Fruit fly (Drosophila melanogaster) whole organism, wandering third instar larva: Measurements from ENCODE around the gene NP15.6.
A peak's percentile ranks its signal among the peaks of the same experiment; 100 is the strongest.

Experiments
- Abd-B ChIP-seq: fragments of >200 bp; optimal IDR thresholded peaks from 2 replicates; lab custom pipeline; 2017; ENCODE audit warnings: missing biosample characterization, missing genetic modification characterization
- CG32264 ChIP-seq: fragments of 200-800 bp; sonication (Bioruptor generic); optimal IDR thresholded peaks from 2 replicates; lab custom pipeline; 2016; ENCODE audit warnings: missing biosample characterization, missing genetic modification characterization
- CG9705 ChIP-seq: fragments of 200-800 bp; sonication (Bioruptor generic); optimal IDR thresholded peaks from 2 replicates; lab custom pipeline; 2018; ENCODE audit warnings: missing biosample characterization, mild to moderate bottlenecking, missing genetic modification characterization
- CrebA ChIP-seq: fragments of 200-800 bp; sonication (Bioruptor generic); optimal IDR thresholded peaks from 2 replicates; lab custom pipeline; 2016; ENCODE audit warnings: missing biosample characterization, mild to moderate bottlenecking, missing genetic modification characterization, borderline replicate concordance
- Dfd ChIP-seq: fragments of >200 bp; optimal IDR thresholded peaks from 2 replicates; lab custom pipeline; 2017; ENCODE audit warnings: missing biosample characterization, missing genetic modification characterization
- Dif ChIP-seq: fragments of 200-275, 200-300 bp; sonication (Bioruptor generic); optimal IDR thresholded peaks from 2 replicates; lab custom pipeline; 2018; ENCODE audit warnings: missing biosample characterization, missing genetic modification characterization; ENCODE audit not compliant: partially characterized antibody
- GATAd ChIP-seq: sonication (Bioruptor generic); optimal IDR thresholded peaks from 2 replicates; lab custom pipeline; 2016; ENCODE audit warnings: missing biosample characterization, missing genetic modification characterization
- HLH106 ChIP-seq: fragments of 200-800 bp; optimal IDR thresholded peaks from 3 replicates; lab custom pipeline; 2019; ENCODE audit warnings: missing biosample characterization, mild to moderate bottlenecking, missing genetic modification characterization, moderate library complexity
- Hnf4 ChIP-seq: fragments of 200-800 bp; sonication (Bioruptor generic); optimal IDR thresholded peaks from 2 replicates; lab custom pipeline; 2016; ENCODE audit warnings: missing biosample characterization, mild to moderate bottlenecking, missing genetic modification characterization
- Hr78 ChIP-seq: fragments of >200 bp; optimal IDR thresholded peaks from 2 replicates; lab custom pipeline; 2017; ENCODE audit warnings: missing biosample characterization, missing genetic modification characterization
- Hr83 ChIP-seq: fragments of 200-300 bp; sonication (Bioruptor generic); optimal IDR thresholded peaks from 2 replicates; lab custom pipeline; 2016; ENCODE audit warnings: missing biosample characterization, mild to moderate bottlenecking, missing genetic modification characterization, moderate library complexity; ENCODE audit not compliant: poor library complexity, severe bottlenecking
- Jra ChIP-seq: sonication (Bioruptor generic); optimal IDR thresholded peaks from 2 replicates; lab custom pipeline; 2016; ENCODE audit warnings: missing biosample characterization, missing genetic modification characterization
- Mio ChIP-seq: sonication (Bioruptor generic); optimal IDR thresholded peaks from 2 replicates; lab custom pipeline; 2016; ENCODE audit warnings: missing biosample characterization, missing genetic modification characterization
- Myc ChIP-seq: fragments of >200 bp; optimal IDR thresholded peaks from 2 replicates; lab custom pipeline; 2017
- N ChIP-seq: fragments of >200 bp; optimal IDR thresholded peaks from 2 replicates; lab custom pipeline; 2018; ENCODE audit warnings: missing biosample characterization, missing external identifiers, missing genetic modification characterization
- OdsH ChIP-seq: fragments of 200-800 bp; sonication (Bioruptor generic); optimal IDR thresholded peaks from 2 replicates; lab custom pipeline; 2016; ENCODE audit warnings: missing biosample characterization, mild to moderate bottlenecking, missing genetic modification characterization
- Rel ChIP-seq, 2 experiments: fragments of 200-800 bp; sonication (Bioruptor generic) in 1 of 2; optimal IDR thresholded peaks; 2 replicates in 1 of 2; 3 replicates in 1 of 2; lab custom pipeline; 2016 to 2019; ENCODE audit warnings: mild to moderate bottlenecking in 2 of 2, missing biosample characterization in 2 of 2, missing genetic modification characterization in 2 of 2, moderate library complexity in 1 of 2
- Sp1 ChIP-seq: fragments of 200-800 bp; sonication (Bioruptor generic); optimal IDR thresholded peaks from 3 replicates; lab custom pipeline; 2019; ENCODE audit warnings: missing biosample characterization, mild to moderate bottlenecking, missing genetic modification characterization, moderate library complexity
- Vsx2 ChIP-seq: fragments of 200-300, 225-300 bp; sonication (Bioruptor generic); optimal IDR thresholded peaks from 2 replicates; lab custom pipeline; 2018; ENCODE audit warnings: missing biosample characterization, missing genetic modification characterization; ENCODE audit not compliant: partially characterized antibody
- br ChIP-seq: fragments of 200-800 bp; sonication (Bioruptor generic); optimal IDR thresholded peaks from 2 replicates; lab custom pipeline; 2016; ENCODE audit warnings: missing biosample characterization, missing genetic modification characterization
- brk ChIP-seq: fragments of 200-800 bp; sonication (Bioruptor generic); optimal IDR thresholded peaks from 2 replicates; lab custom pipeline; 2016; ENCODE audit warnings: missing biosample characterization, mild to moderate bottlenecking, missing genetic modification characterization
- dl ChIP-seq, 2 experiments: fragments of 175-275, 200-275 bp in 1 of 2; fragments of 200-275 bp in 1 of 2; sonication (Bioruptor generic); optimal IDR thresholded peaks; lab custom pipeline; 2018; ENCODE audit warnings: mild to moderate bottlenecking in 2 of 2, missing biosample characterization in 2 of 2, missing genetic modification characterization in 2 of 2, moderate library complexity in 2 of 2; ENCODE audit not compliant: partially characterized antibody in 2 of 2, insufficient read depth in 1 of 2
- dmrt93B ChIP-seq: fragments of 200-800 bp; sonication (Bioruptor generic); optimal IDR thresholded peaks from 2 replicates; lab custom pipeline; 2018; ENCODE audit warnings: missing biosample characterization, mild to moderate bottlenecking, missing genetic modification characterization
- dsf ChIP-seq: sonication (Bioruptor generic); optimal IDR thresholded peaks from 2 replicates; lab custom pipeline; 2016; ENCODE audit warnings: missing biosample characterization, missing genetic modification characterization, borderline replicate concordance
- ey ChIP-seq: fragments of 200-800 bp; sonication (Bioruptor generic); optimal IDR thresholded peaks from 2 replicates; lab custom pipeline; 2016; ENCODE audit warnings: missing biosample characterization, missing genetic modification characterization
- foxo ChIP-seq, 2 experiments: fragments of 200-800 bp; sonication (Bioruptor generic); optimal IDR thresholded peaks; 2 replicates in 1 of 2; 3 replicates in 1 of 2; lab custom pipeline; 2016 to 2017; ENCODE audit warnings: missing biosample characterization in 2 of 2, missing genetic modification characterization in 2 of 2
- fru ChIP-seq: fragments of 200-800 bp; sonication (Bioruptor generic); optimal IDR thresholded peaks from 3 replicates; lab custom pipeline; 2016; ENCODE audit warnings: missing biosample characterization, mild to moderate bottlenecking, missing genetic modification characterization
- h ChIP-seq: fragments of 200-800 bp; sonication (Bioruptor generic); optimal IDR thresholded peaks from 3 replicates; lab custom pipeline; 2016; ENCODE audit warnings: missing biosample characterization, mild to moderate bottlenecking, missing genetic modification characterization
- jim ChIP-seq: fragments of 175-275, 200-325 bp; sonication (Bioruptor generic); optimal IDR thresholded peaks from 2 replicates; lab custom pipeline; 2016; ENCODE audit warnings: missing biosample characterization, mild to moderate bottlenecking, missing genetic modification characterization
- lola ChIP-seq: fragments of >200 bp; optimal IDR thresholded peaks from 2 replicates; lab custom pipeline; 2017; ENCODE audit warnings: missing biosample characterization, missing genetic modification characterization
- pan ChIP-seq: fragments of >200 bp; optimal IDR thresholded peaks from 2 replicates; lab custom pipeline; 2017
- psq ChIP-seq: fragments of 200-800 bp; sonication (Bioruptor generic); optimal IDR thresholded peaks from 3 replicates; lab custom pipeline; 2017; ENCODE audit warnings: missing biosample characterization, mild to moderate bottlenecking, missing genetic modification characterization, moderate library complexity
- rgr ChIP-seq: fragments of 200-800 bp; sonication (Bioruptor generic); optimal IDR thresholded peaks from 3 replicates; lab custom pipeline; 2016; ENCODE audit warnings: missing biosample characterization, mild to moderate bottlenecking, missing genetic modification characterization
- sage ChIP-seq: fragments of 200-800 bp; sonication (Bioruptor generic); optimal IDR thresholded peaks from 2 replicates; lab custom pipeline; 2016; ENCODE audit warnings: missing biosample characterization, mild to moderate bottlenecking, missing genetic modification characterization
- sv ChIP-seq: fragments of 200-800 bp; sonication (Bioruptor generic); optimal IDR thresholded peaks from 3 replicates; lab custom pipeline; 2016; ENCODE audit warnings: missing biosample characterization, missing genetic modification characterization
- tai ChIP-seq: sonication (Bioruptor generic); optimal IDR thresholded peaks from 2 replicates; lab custom pipeline; 2016; ENCODE audit warnings: missing biosample characterization, missing genetic modification characterization
- usp ChIP-seq: fragments of >200 bp; optimal IDR thresholded peaks from 2 replicates; lab custom pipeline; 2017; ENCODE audit warnings: missing biosample characterization, missing genetic modification characterization
- woc ChIP-seq: sonication (Bioruptor generic); optimal IDR thresholded peaks from 2 replicates; lab custom pipeline; 2016; ENCODE audit warnings: missing biosample characterization, mild to moderate bottlenecking, missing genetic modification characterization

Gene NP15.6

DNA sequence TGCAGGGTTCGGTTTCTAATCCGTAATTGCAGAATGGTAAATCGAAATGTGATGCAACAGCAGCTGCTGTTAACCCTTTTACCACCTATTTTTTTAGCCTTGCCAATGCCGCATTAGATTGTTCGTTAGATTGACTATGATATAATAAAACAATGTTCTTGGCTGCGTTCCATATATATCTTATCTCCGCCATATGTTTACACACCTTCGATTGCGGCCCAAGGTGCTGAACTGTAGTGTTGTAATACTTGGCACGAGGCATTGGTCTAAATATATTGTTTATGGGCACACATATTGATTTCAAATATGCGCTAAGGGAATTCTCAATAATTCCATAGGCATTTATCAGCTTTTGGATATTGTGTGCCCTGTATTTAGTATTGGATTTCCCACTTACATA is 35.4 kb upstream of the NP15.6 start:
- no peak for TF ChIP-seq dl (GFP tag; optimal IDR thresholded peaks at IDR 0.05; lab: Kevin White, UChicago; ENCODE audit: insufficient read depth in 1 of 2, partially characterized antibody in 2 of 2)
- no peak for TF ChIP-seq br
- no peak for TF ChIP-seq jim
- no peak for TF ChIP-seq Rel (GFP tag; optimal IDR thresholded peaks at IDR 0.05; lab: Kevin White, UChicago)
- no peak for TF ChIP-seq Rel (tag; optimal IDR thresholded peaks at IDR 0.05; lab: Kevin White, UChicago)
- no peak for TF ChIP-seq foxo (GFP tag; optimal IDR thresholded peaks at IDR 0.05; lab: Kevin White, UChicago)
- TF ChIP-seq Sp1 (GFP tag; lab: Kevin White, UChicago), result no peak
- no peak for TF ChIP-seq h
- no peak for TF ChIP-seq Hr78 (GFP tag; lab: Kevin White, UChicago)
- no peak for TF ChIP-seq GATAd (GFP tag; lab: Kevin White, UChicago)
- TF ChIP-seq usp, result no peak
- TF ChIP-seq dsf (GFP tag; lab: Kevin White, UChicago), result no peak
- TF ChIP-seq Hr83 (GFP tag; lab: Kevin White, UChicago), result no peak
- no peak for TF ChIP-seq Abd-B (GFP tag; lab: Kevin White, UChicago)
- no peak for TF ChIP-seq tai
- no peak for TF ChIP-seq lola
- no peak for TF ChIP-seq CrebA

DNA sequence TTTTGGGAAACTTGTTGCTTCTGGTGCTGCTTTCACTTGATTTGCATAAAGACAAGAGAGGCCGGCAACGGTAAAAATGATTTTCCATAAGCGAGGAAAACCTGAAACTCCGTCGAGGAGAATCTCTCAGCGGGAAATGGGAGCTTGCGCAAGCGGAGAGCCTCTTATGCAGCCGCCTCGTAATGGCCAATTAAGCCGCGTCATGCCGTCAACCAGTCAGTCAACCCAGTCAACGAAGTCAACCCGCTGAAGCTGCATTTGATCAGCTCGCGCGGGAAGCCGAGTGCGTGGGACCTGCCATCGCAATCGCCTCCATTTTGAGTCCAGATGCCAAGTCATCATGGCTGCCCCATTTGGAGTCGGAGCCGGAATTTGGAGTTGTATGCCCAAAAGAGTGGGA is 34.0 kb upstream of the NP15.6 start:
- TF ChIP-seq lola, result no peak
- TF ChIP-seq Sp1 (GFP tag; lab: Kevin White, UChicago), result no peak
- no peak for TF ChIP-seq psq (GFP tag; lab: Kevin White, UChicago)
- TF ChIP-seq, all 38 proteins: peak for 0

dm6 chr3R:18995556-18996272 is 31.5 kb upstream of the NP15.6 start:
- TF ChIP-seq sv (peak; percentile 51), br (peak; percentile 82), Hnf4 (GFP tag; lab: Kevin White, UChicago) (peak; percentile 76), lola (no peak), Rel (GFP tag; optimal IDR thresholded peaks at IDR 0.05; lab: Kevin White, UChicago) (peak; percentile 12), Rel (tag; optimal IDR thresholded peaks at IDR 0.05; lab: Kevin White, UChicago) (peak; percentile 73), woc (peak; percentile 62), rgr (GFP tag; lab: Kevin White, UChicago) (peak; percentile 80), HLH106 (tag; lab: Kevin White, UChicago) (peak; percentile 80), sage (GFP tag; lab: Kevin White, UChicago) (peak; percentile 67), CrebA (no peak), OdsH (GFP tag; lab: Kevin White, UChicago) (peak; percentile 81), ey (GFP tag; lab: Kevin White, UChicago) (peak; percentile 81), Myc (lab: Kevin White, UChicago) (no peak), tai (peak; percentile 52), pan (lab: Kevin White, UChicago) (no peak), CG32264 (peak; percentile 54), Sp1 (GFP tag; lab: Kevin White, UChicago) (peak; percentile 80), usp (no peak), foxo (GFP tag; optimal IDR thresholded peaks at IDR 0.05; lab: Kevin White, UChicago) (peak in 1 of 2 experiments; percentile 84), fru (GFP tag; lab: Kevin White, UChicago) (peak; percentile 84), psq (GFP tag; lab: Kevin White, UChicago) (peak; percentile 73), jim (no peak), dmrt93B (GFP tag; lab: Kevin White, UChicago) (peak; percentile 71), brk (peak; percentile 72), Hr83 (GFP tag; lab: Kevin White, UChicago) (no peak), Dif (GFP tag; lab: Kevin White, UChicago) (no peak), dl (GFP tag; optimal IDR thresholded peaks at IDR 0.05; lab: Kevin White, UChicago; ENCODE audit: insufficient read depth in 1 of 2, partially characterized antibody in 2 of 2) (no peak), h (peak; percentile 88), Dfd (no peak), Hr78 (GFP tag; lab: Kevin White, UChicago) (no peak), Jra (GFP tag; lab: Kevin White, UChicago) (peak; percentile 50), Abd-B (GFP tag; lab: Kevin White, UChicago) (no peak), GATAd (GFP tag; lab: Kevin White, UChicago) (no peak), Mio (GFP tag; lab: Kevin White, UChicago) (no peak), CG9705 (GFP tag; lab: Kevin White, UChicago) (no peak), N (GFP tag; lab: Kevin White, UChicago) (no peak), dsf (GFP tag; lab: Kevin White, UChicago) (no peak), Vsx2 (GFP tag; lab: Kevin White, UChicago) (no peak)
